Worm (Caenorhabditis elegans) whole organism, late embryonic: ENCODE data around the gene F38H4.3.

Experiments used
- C08G9.2 ChIP-seq: sonication (generic microtip); optimal IDR thresholded peaks from 2 replicates; lab custom pipeline; 2016; ENCODE audit warnings: mild to moderate bottlenecking, missing genetic modification characterization, moderate library complexity, missing compliant biosample characterization
- ahr-1 ChIP-seq: sonication (generic microtip); optimal IDR thresholded peaks from 2 replicates; lab custom pipeline; 2016; ENCODE audit warnings: missing genetic modification characterization, missing compliant biosample characterization
- ama-1 ChIP-seq: fragments of 150-350 bp; optimal IDR thresholded peaks from 2 replicates; lab custom pipeline; 2014
- ceh-14 ChIP-seq: sonication (generic microtip); optimal IDR thresholded peaks from 2 replicates; lab custom pipeline; 2016; ENCODE audit warnings: missing genotype, missing genetic modification characterization, missing compliant biosample characterization
- ceh-19 ChIP-seq: fragments of 200-800 bp; sonication (Bioruptor generic); optimal IDR thresholded peaks from 2 replicates; lab custom pipeline; 2018; ENCODE audit warnings: mild to moderate bottlenecking, missing genetic modification characterization, missing compliant biosample characterization
- ceh-2 ChIP-seq: sonication (generic microtip); optimal IDR thresholded peaks from 2 replicates; lab custom pipeline; 2016; ENCODE audit warnings: missing genotype, missing genetic modification characterization, missing compliant biosample characterization
- ceh-22 ChIP-seq: sonication (generic microtip); optimal IDR thresholded peaks from 2 replicates; lab custom pipeline; 2017; ENCODE audit warnings: missing biosample characterization, missing genetic modification characterization
- ceh-31 ChIP-seq: sonication (generic microtip); optimal IDR thresholded peaks from 2 replicates; lab custom pipeline; 2016; ENCODE audit warnings: missing genetic modification characterization, missing compliant biosample characterization
- ceh-34 ChIP-seq: sonication (generic microtip); optimal IDR thresholded peaks from 2 replicates; lab custom pipeline; 2016; ENCODE audit warnings: mild to moderate bottlenecking, missing genetic modification characterization, missing compliant biosample characterization
- ceh-45 ChIP-seq: fragments of 200-800 bp; sonication (Bioruptor generic); IDR thresholded peaks from 2 replicates; pipeline ENCODE4 v1.3.6; 2022; ENCODE audit warnings: missing genetic modification reagents, missing genetic modification characterization, missing compliant biosample characterization
- ceh-48 ChIP-seq: sonication (generic microtip); optimal IDR thresholded peaks from 2 replicates; lab custom pipeline; 2016; ENCODE audit warnings: missing genetic modification characterization, inconsistent platforms, missing compliant biosample characterization
- ceh-6 ChIP-seq: fragments of 200-800 bp; sonication (Bioruptor generic); optimal IDR thresholded peaks from 2 replicates; lab custom pipeline; 2018; ENCODE audit warnings: mild to moderate bottlenecking, missing genetic modification characterization, missing compliant biosample characterization
- che-1 ChIP-seq: sonication (generic microtip); optimal IDR thresholded peaks from 2 replicates; lab custom pipeline; 2016; ENCODE audit warnings: mild to moderate bottlenecking, missing genetic modification characterization, missing compliant biosample characterization
- dmd-4 ChIP-seq: sonication (generic microtip); optimal IDR thresholded peaks from 2 replicates; lab custom pipeline; 2016; ENCODE audit warnings: borderline replicate concordance, missing genetic modification characterization, missing compliant biosample characterization
- dve-1 ChIP-seq: sonication (generic microtip); optimal IDR thresholded peaks from 2 replicates; lab custom pipeline; 2017; ENCODE audit warnings: antibody characterized with exemption, mild to moderate bottlenecking, missing genetic modification characterization, missing compliant biosample characterization
- elt-2 ChIP-seq: sonication (generic microtip); optimal IDR thresholded peaks from 2 replicates; lab custom pipeline; 2016; ENCODE audit warnings: missing genetic modification reagents, missing genetic modification characterization, missing compliant biosample characterization
- elt-4 ChIP-seq: sonication (generic microtip); optimal IDR thresholded peaks from 2 replicates; lab custom pipeline; 2016; ENCODE audit warnings: missing genetic modification characterization, missing compliant biosample characterization
- fax-1 ChIP-seq: sonication (generic microtip); optimal IDR thresholded peaks from 2 replicates; lab custom pipeline; 2016; ENCODE audit warnings: missing genotype, missing genetic modification characterization, missing compliant biosample characterization
- fkh-10 ChIP-seq: fragments of 150-350 bp; optimal IDR thresholded peaks from 2 replicates; lab custom pipeline; 2014; ENCODE audit warnings: missing biosample characterization, missing genetic modification reagents, missing genetic modification characterization
- hlh-30 ChIP-seq: sonication (generic microtip); optimal IDR thresholded peaks from 2 replicates; lab custom pipeline; 2017; ENCODE audit warnings: antibody characterized with exemption, missing genetic modification characterization, missing compliant biosample characterization; ENCODE audit not compliant: insufficient read depth
- hlh-8 ChIP-seq: sonication (generic microtip); optimal IDR thresholded peaks from 2 replicates; lab custom pipeline; 2016; ENCODE audit warnings: missing genotype, missing genetic modification characterization, missing compliant biosample characterization
- madf-2 ChIP-seq: sonication (generic microtip); optimal IDR thresholded peaks from 2 replicates; lab custom pipeline; 2017; ENCODE audit warnings: missing genetic modification characterization, missing compliant biosample characterization
- nfya-1 ChIP-seq: sonication (generic microtip); optimal IDR thresholded peaks from 2 replicates; lab custom pipeline; 2017; ENCODE audit warnings: missing genetic modification characterization, mild to moderate bottlenecking, missing compliant biosample characterization, antibody characterized with exemption, moderate library complexity
- nhr-11 ChIP-seq: fragments of 150-350 bp; optimal IDR thresholded peaks from 2 replicates; lab custom pipeline; 2014; ENCODE audit warnings: missing biosample characterization, missing genetic modification characterization
- odd-2 ChIP-seq: sonication (generic microtip); optimal IDR thresholded peaks from 2 replicates; lab custom pipeline; 2017; ENCODE audit warnings: antibody characterized with exemption, mild to moderate bottlenecking, missing genetic modification characterization, missing compliant biosample characterization
- pag-3 ChIP-seq: sonication (generic microtip); optimal IDR thresholded peaks from 2 replicates; lab custom pipeline; 2016; ENCODE audit warnings: missing compliant biosample characterization, missing genetic modification characterization, borderline replicate concordance
- pha-2 ChIP-seq: sonication (generic microtip); optimal IDR thresholded peaks from 2 replicates; lab custom pipeline; 2017; ENCODE audit warnings: mild to moderate bottlenecking, missing genetic modification characterization, missing compliant biosample characterization
- pqm-1 ChIP-seq: sonication (generic microtip); optimal IDR thresholded peaks from 2 replicates; lab custom pipeline; 2016; ENCODE audit warnings: missing genetic modification characterization, missing compliant biosample characterization
- ref-2 ChIP-seq: sonication (generic microtip); optimal IDR thresholded peaks from 2 replicates; lab custom pipeline; 2016; ENCODE audit warnings: missing genetic modification characterization, missing compliant biosample characterization
- rnt-1 ChIP-seq: sonication (generic microtip); optimal IDR thresholded peaks from 2 replicates; lab custom pipeline; 2016; ENCODE audit warnings: missing genetic modification characterization, missing compliant biosample characterization
- sox-4 ChIP-seq: sonication (generic microtip); optimal IDR thresholded peaks from 2 replicates; lab custom pipeline; 2017; ENCODE audit warnings: mild to moderate bottlenecking, missing genetic modification characterization, inconsistent platforms, missing compliant biosample characterization
- syd-9 ChIP-seq: sonication (generic microtip); optimal IDR thresholded peaks from 2 replicates; lab custom pipeline; 2016; ENCODE audit warnings: mild to moderate bottlenecking, missing genetic modification characterization, moderate library complexity, missing compliant biosample characterization
- tbx-2 ChIP-seq: sonication (generic microtip); optimal IDR thresholded peaks from 2 replicates; lab custom pipeline; 2016; ENCODE audit warnings: missing genetic modification characterization, missing compliant biosample characterization
- unc-3 ChIP-seq, 2 experiments: fragments of 200-800 bp in 1 of 2; sonication (Bioruptor generic) in 1 of 2; sonication (generic microtip) in 1 of 2; conservative IDR thresholded peaks in 1 of 2; optimal IDR thresholded peaks in 1 of 2; 2 replicates each; pipeline versions ENCODE4 v1.3.6 to Lab custom; 2016 to 2022; ENCODE audit warnings: missing compliant biosample characterization in 2 of 2, missing genetic modification characterization in 2 of 2, missing genetic modification reagents in 1 of 2
- unc-42 ChIP-seq: sonication (generic microtip); optimal IDR thresholded peaks from 2 replicates; lab custom pipeline; 2016; ENCODE audit warnings: missing genotype, missing genetic modification characterization, missing compliant biosample characterization
- unc-86 ChIP-seq: sonication (generic microtip); optimal IDR thresholded peaks from 2 replicates; lab custom pipeline; 2016; ENCODE audit warnings: missing genetic modification characterization, missing compliant biosample characterization

The F38H4.3 gene

DNA sequence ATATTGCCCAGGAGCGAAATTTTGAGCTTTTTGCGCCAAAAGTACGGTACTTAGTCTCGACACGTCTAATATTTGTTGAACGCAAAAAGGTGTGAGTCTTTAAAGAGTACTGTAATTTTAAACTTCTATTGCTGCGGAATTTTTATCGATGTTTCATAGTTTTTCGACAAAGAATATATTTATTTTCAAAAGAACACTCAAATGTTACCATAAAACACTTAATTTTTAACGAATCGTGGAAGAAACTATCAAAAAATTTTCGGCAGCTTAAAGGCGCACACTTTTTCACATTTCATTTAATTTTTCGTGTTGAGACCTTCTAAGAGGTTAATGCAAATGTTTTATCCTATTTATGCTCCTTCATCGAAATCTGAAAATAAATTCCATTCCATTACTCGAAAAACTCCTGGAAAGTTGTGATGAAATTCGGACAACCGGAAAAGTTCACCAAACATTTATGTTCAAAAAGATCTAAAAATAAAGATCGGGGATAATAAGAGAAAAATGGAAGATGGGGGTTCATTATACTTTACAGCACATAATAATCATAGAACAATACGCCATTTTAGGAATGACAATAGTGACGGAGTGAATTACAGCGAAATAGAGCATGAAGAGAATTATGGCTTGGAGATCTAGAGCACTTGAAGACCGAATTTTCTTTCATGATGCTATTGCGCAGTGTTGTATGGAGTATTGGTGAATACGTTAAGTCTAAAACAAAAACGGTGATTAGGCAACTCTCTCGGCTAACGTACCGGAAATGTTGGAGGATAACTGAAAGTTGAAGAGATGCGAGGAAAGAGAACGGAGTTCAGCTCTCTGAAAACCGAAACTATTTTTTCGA lies 21.9 kb upstream of the F38H4.3 start:
- TF ChIP-seq ama-1 (lab: Kevin White, UChicago), result peak; percentile 63
- TF ChIP-seq ceh-14 (tag; lab: Kevin White, UChicago), result no peak
- TF ChIP-seq ahr-1 (tag; lab: Kevin White, UChicago), result no peak
- no peak for TF ChIP-seq dve-1
- TF ChIP-seq nhr-11 (tag; lab: Kevin White, UChicago), result no peak

- no peak for TF ChIP-seq ama-1 (lab: Kevin White, UChicago)
- TF ChIP-seq ceh-22 (tag; lab: Kevin White, UChicago), result no peak
- no peak for TF ChIP-seq unc-86
- no peak for TF ChIP-seq odd-2
- no peak for TF ChIP-seq pha-2
- TF ChIP-seq unc-42 (tag; lab: Kevin White, UChicago), result peak; percentile 80
- peak; percentile 49 for TF ChIP-seq ref-2 (tag; lab: Kevin White, UChicago)
- peak; percentile 24 for TF ChIP-seq dve-1
- peak; percentile 19 for TF ChIP-seq madf-2 (tag; lab: Kevin White, UChicago)
- no peak for TF ChIP-seq pag-3 (tag; lab: Kevin White, UChicago)
- TF ChIP-seq dmd-4 (tag; lab: Kevin White, UChicago), result no peak
- peak; percentile 61 for TF ChIP-seq nfya-1
- TF ChIP-seq fax-1 (tag; lab: Kevin White, UChicago), result no peak
- no peak for TF ChIP-seq sox-4 (tag; lab: Kevin White, UChicago)
- no peak for TF ChIP-seq ceh-2 (tag; lab: Kevin White, UChicago)
- peak; percentile 1 for TF ChIP-seq hlh-8
- TF ChIP-seq che-1 (tag; lab: Kevin White, UChicago), result no peak
- TF ChIP-seq nhr-11 (tag; lab: Kevin White, UChicago), result no peak
- no peak for TF ChIP-seq rnt-1
- peak; percentile 15 for TF ChIP-seq ceh-34
- TF ChIP-seq elt-4 (tag; lab: Kevin White, UChicago), result no peak
- peak; percentile 36 for TF ChIP-seq tbx-2 (tag; lab: Kevin White, UChicago)
- peak; percentile 79 for TF ChIP-seq ceh-31
- TF ChIP-seq unc-3 (GFP tag; conservative IDR thresholded peaks at IDR 0.05; lab: Robert Waterston, UW), result no peak
- no peak for TF ChIP-seq unc-3 (tag; optimal IDR thresholded peaks at IDR 0.05; lab: Kevin White, UChicago)
- TF ChIP-seq ceh-14 (tag; lab: Kevin White, UChicago), result peak; percentile 53
- TF ChIP-seq C08G9.2 (tag; lab: Kevin White, UChicago), result no peak
- TF ChIP-seq ahr-1 (tag; lab: Kevin White, UChicago), result no peak
- peak; percentile 2 for TF ChIP-seq syd-9 (tag; lab: Kevin White, UChicago)
- no peak for TF ChIP-seq fkh-10 (GFP tag; lab: Kevin White, UChicago)
- TF ChIP-seq hlh-30 (tag; lab: Kevin White, UChicago), result peak; percentile 92
- TF ChIP-seq elt-2 (tag; lab: Kevin White, UChicago), result peak; percentile 1
- TF ChIP-seq pqm-1, result peak; percentile 20
- TF ChIP-seq ceh-6, result no peak
- TF ChIP-seq ceh-48 (tag; lab: Kevin White, UChicago), result peak; percentile 98
Observed at ce11 chrIV:11821591-11822361, 20.4 kb upstream of the F38H4.3 start, which contains the start of the genes par-5 and M117.3. TSS of gene par-5 (minus strand) at chrIV:11821924. TSS of gene M117.3 (plus strand) at chrIV:11822206.

DNA sequence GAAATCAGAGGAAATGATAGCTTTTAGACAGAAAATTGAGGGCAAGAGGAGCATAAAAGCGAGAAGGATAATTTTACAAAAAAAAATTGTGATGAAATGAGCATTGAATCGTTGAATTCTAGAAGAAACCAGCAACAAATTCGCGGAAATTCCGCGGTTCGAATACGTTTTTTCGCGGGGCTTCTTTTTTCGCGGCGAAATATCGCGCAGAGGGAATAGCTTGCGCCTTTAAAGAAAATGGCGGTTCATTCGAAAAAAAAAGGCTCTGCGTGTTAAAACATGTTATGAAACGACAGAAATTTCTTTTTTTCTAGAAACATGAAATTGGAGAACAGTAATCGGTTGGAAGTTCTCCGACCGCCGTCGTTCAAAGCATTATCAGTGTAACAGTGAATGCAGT lies 19.8 kb upstream of the F38H4.3 start:
- TF ChIP-seq ceh-19 (no peak), ceh-45 (no peak), nfya-1 (peak; percentile 13), elt-4 (tag; lab: Kevin White, UChicago) (no peak)
